Fruit fly (Drosophila melanogaster): ENCODE results near the gene CG43861.
A peak's percentile ranks its signal among the peaks of the same experiment; 100 is the strongest.

Gene CG43861

dm6 chr2L:20051172-20051893 lies 34.3 kb upstream of the CG43861 start:
- peak; percentile 5 for TF ChIP-seq Meics (GFP tag; optimal IDR thresholded peaks at IDR 0.05)
- TF ChIP-seq scrt (GFP tag; optimal IDR thresholded peaks at IDR 0.05): peak; percentile 86
- TF ChIP-seq CG18599 (GFP tag; optimal IDR thresholded peaks at IDR 0.05): peak; percentile 66
- TF ChIP-seq CG3281 (GFP tag; optimal IDR thresholded peaks at IDR 0.05): peak; percentile 3
- TF ChIP-seq Taf1 (GFP tag; IDR thresholded peaks at IDR 0.05): no peak
- TF ChIP-seq abd-A (tag; optimal IDR thresholded peaks at IDR 0.05): peak; percentile 92
- TF ChIP-seq exex (tag; optimal IDR thresholded peaks at IDR 0.05): no peak
- TF ChIP-seq CG7357 (GFP tag; IDR thresholded peaks at IDR 0.05): 0 out of 3 replicates have a peak, but pooled peaks have one; percentile 8
- no peak for TF ChIP-seq Eip74EF (GFP tag; optimal IDR thresholded peaks at IDR 0.05)
- peak; percentile 59 for TF ChIP-seq lab (GFP tag; optimal IDR thresholded peaks at IDR 0.05)
- TF ChIP-seq Hr51 (GFP tag; optimal IDR thresholded peaks at IDR 0.05): peak in 1 of 2 experiments; percentile 4
- peak; percentile 33 for TF ChIP-seq sens (GFP tag)
- TF ChIP-seq CG15514 (GFP tag; optimal IDR thresholded peaks at IDR 0.05): peak; percentile 17

dm6 chr2L:20027382-20027919 lies 10.4 kb upstream of the CG43861 start, which contains the start of gene sNPF:
Gene sNPF (plus strand): TSS chr2L:20027915.
- no peak for TF ChIP-seq CG16779 (GFP tag; IDR thresholded peaks at IDR 0.05)
- no peak for TF ChIP-seq ara (GFP tag; IDR thresholded peaks at IDR 0.05)
- TF ChIP-seq pfk (GFP tag; optimal IDR thresholded peaks at IDR 0.05): no peak
- TF ChIP-seq Camta (GFP tag; optimal IDR thresholded peaks at IDR 0.05): peak; percentile 24
- no peak for TF ChIP-seq CG2129 (GFP tag; IDR thresholded peaks at IDR 0.05; ENCODE audit: partially characterized antibody)
- TF ChIP-seq CoRest (tag; optimal IDR thresholded peaks at IDR 0.05): peak; percentile 69
- peak; percentile 35 for TF ChIP-seq CG1233 (GFP tag; optimal IDR thresholded peaks at IDR 0.05)
- no peak for TF ChIP-seq tap (tag; optimal IDR thresholded peaks at IDR 0.05)
- no peak for TF ChIP-seq Poxn (GFP tag; IDR thresholded peaks at IDR 0.05)
- TF ChIP-seq luna (GFP tag; optimal IDR thresholded peaks at IDR 0.05): no peak
- no peak for TF ChIP-seq Sry-β (GFP tag; optimal IDR thresholded peaks at IDR 0.05)
- TF ChIP-seq CG11504 (tag; optimal IDR thresholded peaks at IDR 0.05): peak; percentile 38
- peak; percentile 50 for TF ChIP-seq CG30431 (GFP tag; optimal IDR thresholded peaks at IDR 0.05)
- peak; percentile 22 for TF ChIP-seq repo (GFP tag; optimal IDR thresholded peaks at IDR 0.05)
- TF ChIP-seq sisA (GFP tag; IDR thresholded peaks at IDR 0.05): no peak
- no peak for TF ChIP-seq yki (optimal IDR thresholded peaks at IDR 0.05)
- TF ChIP-seq slp2 (GFP tag; optimal IDR thresholded peaks at IDR 0.05): peak; percentile 19
- no peak for TF ChIP-seq Mad (GFP tag; optimal IDR thresholded peaks at IDR 0.05)
- TF ChIP-seq CG10321 (GFP tag; IDR thresholded peaks at IDR 0.05): no peak
- peak; percentile 55; the same call in 1 of the 3 replicates for TF ChIP-seq sr (GFP tag; IDR thresholded peaks at IDR 0.05)
- TF ChIP-seq Bdp1 (GFP tag; optimal IDR thresholded peaks at IDR 0.05): no peak
- peak; percentile 16 for TF ChIP-seq CTCF (GFP tag; optimal IDR thresholded peaks at IDR 0.05)
- no peak for TF ChIP-seq insv (GFP tag; optimal IDR thresholded peaks at IDR 0.05)
- TF ChIP-seq scrt (GFP tag; optimal IDR thresholded peaks at IDR 0.05): peak; percentile 98
- peak; percentile 72 for TF ChIP-seq HLH54F (GFP tag; optimal IDR thresholded peaks at IDR 0.05)
- TF ChIP-seq nerfin-1 (tag; optimal IDR thresholded peaks at IDR 0.05): no peak
- peak; percentile 44 for TF ChIP-seq schlank (tag; optimal IDR thresholded peaks at IDR 0.05)
- no peak for TF ChIP-seq CG12744 (GFP tag; optimal IDR thresholded peaks at IDR 0.05)
- TF ChIP-seq pho (GFP tag; optimal IDR thresholded peaks at IDR 0.05): peak; percentile 68
- TF ChIP-seq Myb (GFP tag; optimal IDR thresholded peaks at IDR 0.05): peak; percentile 60
- no peak for TF ChIP-seq wek (GFP tag; optimal IDR thresholded peaks at IDR 0.05)
- no peak for TF ChIP-seq wor (GFP tag; IDR thresholded peaks at IDR 0.05)
- peak; percentile 15 for TF ChIP-seq cato (GFP tag; optimal IDR thresholded peaks at IDR 0.05; ENCODE audit: borderline replicate concordance)
- no peak for TF ChIP-seq HLH3B (GFP tag; IDR thresholded peaks at IDR 0.05)
- TF ChIP-seq CkIIα-i1 (GFP tag; IDR thresholded peaks at IDR 0.05): no peak
- TF ChIP-seq MTF-1 (GFP tag; optimal IDR thresholded peaks at IDR 0.05; ENCODE audit: borderline replicate concordance): no peak
- TF ChIP-seq trem (tag; optimal IDR thresholded peaks at IDR 0.05): no peak

Data from whole organism, embryonic.